Fruit fly (Drosophila melanogaster) whole organism, wandering third instar larva: ENCODE results near the gene CG13377.

Experiments
- Abd-B ChIP-seq: fragments of >200 bp; optimal IDR thresholded peaks from 2 replicates; lab custom pipeline; 2017; ENCODE audit warnings: missing biosample characterization, missing genetic modification characterization
- CG32264 ChIP-seq: fragments of 200-800 bp; sonication (Bioruptor generic); optimal IDR thresholded peaks from 2 replicates; lab custom pipeline; 2016; ENCODE audit warnings: missing biosample characterization, missing genetic modification characterization
- CG9705 ChIP-seq: fragments of 200-800 bp; sonication (Bioruptor generic); optimal IDR thresholded peaks from 2 replicates; lab custom pipeline; 2018; ENCODE audit warnings: missing biosample characterization, mild to moderate bottlenecking, missing genetic modification characterization
- CrebA ChIP-seq: fragments of 200-800 bp; sonication (Bioruptor generic); optimal IDR thresholded peaks from 2 replicates; lab custom pipeline; 2016; ENCODE audit warnings: missing biosample characterization, mild to moderate bottlenecking, missing genetic modification characterization, borderline replicate concordance
- Dfd ChIP-seq: fragments of >200 bp; optimal IDR thresholded peaks from 2 replicates; lab custom pipeline; 2017; ENCODE audit warnings: missing biosample characterization, missing genetic modification characterization
- Dif ChIP-seq: fragments of 200-275, 200-300 bp; sonication (Bioruptor generic); optimal IDR thresholded peaks from 2 replicates; lab custom pipeline; 2018; ENCODE audit warnings: missing biosample characterization, missing genetic modification characterization; ENCODE audit not compliant: partially characterized antibody
- GATAd ChIP-seq: sonication (Bioruptor generic); optimal IDR thresholded peaks from 2 replicates; lab custom pipeline; 2016; ENCODE audit warnings: missing biosample characterization, missing genetic modification characterization
- HLH106 ChIP-seq: fragments of 200-800 bp; optimal IDR thresholded peaks from 3 replicates; lab custom pipeline; 2019; ENCODE audit warnings: missing biosample characterization, mild to moderate bottlenecking, missing genetic modification characterization, moderate library complexity
- Hnf4 ChIP-seq: fragments of 200-800 bp; sonication (Bioruptor generic); optimal IDR thresholded peaks from 2 replicates; lab custom pipeline; 2016; ENCODE audit warnings: missing biosample characterization, mild to moderate bottlenecking, missing genetic modification characterization
- Hr78 ChIP-seq: fragments of >200 bp; optimal IDR thresholded peaks from 2 replicates; lab custom pipeline; 2017; ENCODE audit warnings: missing biosample characterization, missing genetic modification characterization
- Hr83 ChIP-seq: fragments of 200-300 bp; sonication (Bioruptor generic); optimal IDR thresholded peaks from 2 replicates; lab custom pipeline; 2016; ENCODE audit warnings: missing biosample characterization, mild to moderate bottlenecking, missing genetic modification characterization, moderate library complexity; ENCODE audit not compliant: poor library complexity, severe bottlenecking
- Jra ChIP-seq: sonication (Bioruptor generic); optimal IDR thresholded peaks from 2 replicates; lab custom pipeline; 2016; ENCODE audit warnings: missing biosample characterization, missing genetic modification characterization
- Mio ChIP-seq: sonication (Bioruptor generic); optimal IDR thresholded peaks from 2 replicates; lab custom pipeline; 2016; ENCODE audit warnings: missing biosample characterization, missing genetic modification characterization
- Myc ChIP-seq: fragments of >200 bp; optimal IDR thresholded peaks from 2 replicates; lab custom pipeline; 2017
- N ChIP-seq: fragments of >200 bp; optimal IDR thresholded peaks from 2 replicates; lab custom pipeline; 2018; ENCODE audit warnings: missing biosample characterization, missing external identifiers, missing genetic modification characterization
- OdsH ChIP-seq: fragments of 200-800 bp; sonication (Bioruptor generic); optimal IDR thresholded peaks from 2 replicates; lab custom pipeline; 2016; ENCODE audit warnings: missing biosample characterization, mild to moderate bottlenecking, missing genetic modification characterization
- Rel ChIP-seq, 2 experiments: fragments of 200-800 bp; sonication (Bioruptor generic) in 1 of 2; optimal IDR thresholded peaks; 2 replicates in 1 of 2; 3 replicates in 1 of 2; lab custom pipeline; 2016 to 2019; ENCODE audit warnings: mild to moderate bottlenecking in 2 of 2, missing biosample characterization in 2 of 2, missing genetic modification characterization in 2 of 2, moderate library complexity in 1 of 2
- Sp1 ChIP-seq: fragments of 200-800 bp; sonication (Bioruptor generic); optimal IDR thresholded peaks from 3 replicates; lab custom pipeline; 2019; ENCODE audit warnings: missing biosample characterization, mild to moderate bottlenecking, missing genetic modification characterization, moderate library complexity
- Vsx2 ChIP-seq: fragments of 200-300, 225-300 bp; sonication (Bioruptor generic); optimal IDR thresholded peaks from 2 replicates; lab custom pipeline; 2018; ENCODE audit warnings: missing biosample characterization, missing genetic modification characterization; ENCODE audit not compliant: partially characterized antibody
- br ChIP-seq: fragments of 200-800 bp; sonication (Bioruptor generic); optimal IDR thresholded peaks from 2 replicates; lab custom pipeline; 2016; ENCODE audit warnings: missing biosample characterization, missing genetic modification characterization
- brk ChIP-seq: fragments of 200-800 bp; sonication (Bioruptor generic); optimal IDR thresholded peaks from 2 replicates; lab custom pipeline; 2016; ENCODE audit warnings: missing biosample characterization, mild to moderate bottlenecking, missing genetic modification characterization
- dl ChIP-seq, 2 experiments: fragments of 175-275, 200-275 bp in 1 of 2; fragments of 200-275 bp in 1 of 2; sonication (Bioruptor generic); optimal IDR thresholded peaks; lab custom pipeline; 2018; ENCODE audit warnings: mild to moderate bottlenecking in 2 of 2, missing biosample characterization in 2 of 2, missing genetic modification characterization in 2 of 2, moderate library complexity in 2 of 2; ENCODE audit not compliant: partially characterized antibody in 2 of 2, insufficient read depth in 1 of 2
- dmrt93B ChIP-seq: fragments of 200-800 bp; sonication (Bioruptor generic); optimal IDR thresholded peaks from 2 replicates; lab custom pipeline; 2018; ENCODE audit warnings: missing biosample characterization, mild to moderate bottlenecking, missing genetic modification characterization
- dsf ChIP-seq: sonication (Bioruptor generic); optimal IDR thresholded peaks from 2 replicates; lab custom pipeline; 2016; ENCODE audit warnings: missing biosample characterization, missing genetic modification characterization, borderline replicate concordance
- ey ChIP-seq: fragments of 200-800 bp; sonication (Bioruptor generic); optimal IDR thresholded peaks from 2 replicates; lab custom pipeline; 2016; ENCODE audit warnings: missing biosample characterization, missing genetic modification characterization
- foxo ChIP-seq, 2 experiments: fragments of 200-800 bp; sonication (Bioruptor generic); optimal IDR thresholded peaks; 2 replicates in 1 of 2; 3 replicates in 1 of 2; lab custom pipeline; 2016 to 2017; ENCODE audit warnings: missing biosample characterization in 2 of 2, missing genetic modification characterization in 2 of 2
- fru ChIP-seq: fragments of 200-800 bp; sonication (Bioruptor generic); optimal IDR thresholded peaks from 3 replicates; lab custom pipeline; 2016; ENCODE audit warnings: missing biosample characterization, mild to moderate bottlenecking, missing genetic modification characterization
- h ChIP-seq: fragments of 200-800 bp; sonication (Bioruptor generic); optimal IDR thresholded peaks from 3 replicates; lab custom pipeline; 2016; ENCODE audit warnings: missing biosample characterization, mild to moderate bottlenecking, missing genetic modification characterization
- jim ChIP-seq: fragments of 175-275, 200-325 bp; sonication (Bioruptor generic); optimal IDR thresholded peaks from 2 replicates; lab custom pipeline; 2016; ENCODE audit warnings: missing biosample characterization, mild to moderate bottlenecking, missing genetic modification characterization
- lola ChIP-seq: fragments of >200 bp; optimal IDR thresholded peaks from 2 replicates; lab custom pipeline; 2017; ENCODE audit warnings: missing biosample characterization, missing genetic modification characterization
- pan ChIP-seq: fragments of >200 bp; optimal IDR thresholded peaks from 2 replicates; lab custom pipeline; 2017
- psq ChIP-seq: fragments of 200-800 bp; sonication (Bioruptor generic); optimal IDR thresholded peaks from 3 replicates; lab custom pipeline; 2017; ENCODE audit warnings: missing biosample characterization, mild to moderate bottlenecking, missing genetic modification characterization, moderate library complexity
- rgr ChIP-seq: fragments of 200-800 bp; sonication (Bioruptor generic); optimal IDR thresholded peaks from 3 replicates; lab custom pipeline; 2016; ENCODE audit warnings: missing biosample characterization, mild to moderate bottlenecking, missing genetic modification characterization
- sage ChIP-seq: fragments of 200-800 bp; sonication (Bioruptor generic); optimal IDR thresholded peaks from 2 replicates; lab custom pipeline; 2016; ENCODE audit warnings: missing biosample characterization, mild to moderate bottlenecking, missing genetic modification characterization
- sv ChIP-seq: fragments of 200-800 bp; sonication (Bioruptor generic); optimal IDR thresholded peaks from 3 replicates; lab custom pipeline; 2016; ENCODE audit warnings: missing biosample characterization, missing genetic modification characterization
- tai ChIP-seq: sonication (Bioruptor generic); optimal IDR thresholded peaks from 2 replicates; lab custom pipeline; 2016; ENCODE audit warnings: missing biosample characterization, missing genetic modification characterization
- usp ChIP-seq: fragments of >200 bp; optimal IDR thresholded peaks from 2 replicates; lab custom pipeline; 2017; ENCODE audit warnings: missing biosample characterization, missing genetic modification characterization
- woc ChIP-seq: sonication (Bioruptor generic); optimal IDR thresholded peaks from 2 replicates; lab custom pipeline; 2016; ENCODE audit warnings: missing biosample characterization, mild to moderate bottlenecking, missing genetic modification characterization

CG13377 gene

dm6 chrX:263728-264344, at the start of gene CG13377:
Gene CG13377, minus strand, starts transcription at chrX:263999.
- TF ChIP-seq woc (GFP tag; lab: Kevin White, UChicago) (peak; percentile 21), Dfd (GFP tag; lab: Kevin White, UChicago) (no peak), lola (GFP tag; lab: Kevin White, UChicago) (no peak), sage (GFP tag; lab: Kevin White, UChicago) (no peak), foxo (GFP tag; optimal IDR thresholded peaks at IDR 0.05; lab: Kevin White, UChicago) (peak in 1 of 2 experiments; percentile 48), Myc (lab: Kevin White, UChicago) (no peak), dmrt93B (GFP tag; lab: Kevin White, UChicago) (no peak), ey (GFP tag; lab: Kevin White, UChicago) (peak; percentile 43), sv (GFP tag; lab: Kevin White, UChicago) (no peak), h (GFP tag; lab: Kevin White, UChicago) (peak; percentile 57), pan (lab: Kevin White, UChicago) (no peak), Hr83 (GFP tag; lab: Kevin White, UChicago) (no peak), Rel (GFP tag; optimal IDR thresholded peaks at IDR 0.05; lab: Kevin White, UChicago) (peak; percentile 14), Rel (tag; optimal IDR thresholded peaks at IDR 0.05; lab: Kevin White, UChicago) (no peak), N (GFP tag; lab: Kevin White, UChicago) (no peak), Hr78 (no peak), dsf (GFP tag; lab: Kevin White, UChicago) (no peak), brk (GFP tag; lab: Kevin White, UChicago) (peak; percentile 11), CG9705 (GFP tag; lab: Kevin White, UChicago) (no peak), tai (GFP tag; lab: Kevin White, UChicago) (no peak), Abd-B (GFP tag; lab: Kevin White, UChicago) (no peak), fru (GFP tag; lab: Kevin White, UChicago) (peak; percentile 51), CrebA (GFP tag; lab: Kevin White, UChicago) (no peak), GATAd (no peak), Dif (GFP tag; lab: Kevin White, UChicago) (peak; percentile 20), psq (GFP tag; lab: Kevin White, UChicago) (peak; percentile 27), CG32264 (no peak), OdsH (GFP tag; lab: Kevin White, UChicago) (peak; percentile 55), dl (GFP tag; optimal IDR thresholded peaks at IDR 0.05; lab: Kevin White, UChicago; ENCODE audit: insufficient read depth in 1 of 2, partially characterized antibody in 2 of 2) (no peak), br (peak; percentile 21), Mio (GFP tag; lab: Kevin White, UChicago) (no peak), Jra (GFP tag; lab: Kevin White, UChicago) (peak; percentile 25), Vsx2 (GFP tag; lab: Kevin White, UChicago) (peak; percentile 30), jim (no peak), Sp1 (GFP tag; lab: Kevin White, UChicago) (peak; percentile 3), HLH106 (tag; lab: Kevin White, UChicago) (peak; percentile 40), rgr (GFP tag; lab: Kevin White, UChicago) (peak; percentile 65), Hnf4 (GFP tag; lab: Kevin White, UChicago) (peak; percentile 66), usp (GFP tag; lab: Kevin White, UChicago) (no peak)

- no peak for TF ChIP-seq pan (lab: Kevin White, UChicago)
- no peak for TF ChIP-seq br
- TF ChIP-seq psq (GFP tag; lab: Kevin White, UChicago): no peak
- TF ChIP-seq dl (GFP tag; optimal IDR thresholded peaks at IDR 0.05; lab: Kevin White, UChicago; ENCODE audit: insufficient read depth in 1 of 2, partially characterized antibody in 2 of 2): no peak
- TF ChIP-seq Myc (lab: Kevin White, UChicago): no peak
- TF ChIP-seq sage (GFP tag; lab: Kevin White, UChicago): no peak
- TF ChIP-seq ey (GFP tag; lab: Kevin White, UChicago): no peak
- TF ChIP-seq jim: no peak
- TF ChIP-seq CG32264: no peak
- TF ChIP-seq h (GFP tag; lab: Kevin White, UChicago): no peak
- TF ChIP-seq Hr83 (GFP tag; lab: Kevin White, UChicago): no peak
- no peak for TF ChIP-seq sv (GFP tag; lab: Kevin White, UChicago)
- TF ChIP-seq CrebA (GFP tag; lab: Kevin White, UChicago): no peak
- no peak for TF ChIP-seq HLH106 (tag; lab: Kevin White, UChicago)
Observed at dm6 chrX:311328-311727, 47.5 kb upstream of the CG13377 start.
